Worm (Caenorhabditis elegans) whole organism, early embryonic: ENCODE data around the gene srj-24.

ENCODE experiments used
- ama-1 ChIP-seq: fragments of 150-350 bp; optimal IDR thresholded peaks from 2 replicates; lab custom pipeline; 2014
- sea-1 ChIP-seq: fragments of 200-800 bp; sonication (Bioruptor generic); conservative IDR thresholded peaks from 2 replicates; pipeline ENCODE4 v1.3.6; 2022; ENCODE audit warnings: missing genetic modification characterization, missing compliant biosample characterization

ce11 chrV:761235-761634, 22.6 kb upstream of the srj-24 start, which contains the start of gene C05E4.15:
- no peak for TF ChIP-seq sea-1 (GFP tag; lab: Robert Waterston, UW)
- TF ChIP-seq ama-1 = no peak
